Fruit fly (Drosophila melanogaster) S2 (cell line): ENCODE results near the gene CG11714.

Experiments
- CG8478 ChIP-seq: fragments of >200 bp; optimal IDR thresholded peaks from 2 replicates; lab custom pipeline; 2018
- CTCF ChIP-seq, 2 experiments: fragments of >200 bp; optimal IDR thresholded peaks; 2 replicates each; lab custom pipeline; 2018

dm6 chr3L:11525765-11526164 is 3.3 kb upstream of the CG11714 start:
- TF ChIP-seq CG8478 (lab: Kevin White, UChicago) (no peak), CTCF (optimal IDR thresholded peaks at IDR 0.05; lab: Kevin White, UChicago) (no peak)
